Worm (Caenorhabditis elegans): ENCODE measurements around the gene ZK938.12.
A peak's percentile ranks its signal among the peaks of the same experiment; 100 is the strongest.

ZK938.12 gene

ce11 chrII:9831033-9831432 lies at the start of gene ZK938.12:
ZK938.12 (plus strand) TSS chrII:9831333.
- no peak for TF ChIP-seq sma-3 (GFP tag; optimal IDR thresholded peaks at IDR 0.05)
- no peak for TF ChIP-seq C34F6.9 (tag; optimal IDR thresholded peaks at IDR 0.05)

DNA sequence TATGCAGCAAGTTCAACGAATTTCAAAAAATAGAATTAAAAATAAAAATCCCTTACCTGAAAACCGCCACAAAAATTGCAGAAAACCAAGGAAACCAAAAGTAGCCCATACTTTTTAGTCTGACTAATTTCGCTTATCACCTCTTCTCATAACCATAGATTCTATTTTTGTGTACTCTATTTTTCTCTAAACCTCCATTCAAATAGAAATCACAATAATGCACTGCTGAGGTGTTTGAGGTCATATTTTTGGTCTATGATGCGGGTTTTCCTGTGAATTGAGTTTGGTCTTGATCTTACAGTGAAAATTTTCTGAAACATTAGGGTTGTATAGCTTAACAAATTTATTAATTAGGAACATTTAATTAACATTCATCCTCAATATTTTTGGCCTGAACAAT lies 49.3 kb upstream of the ZK938.12 start, which contains the start of gene cyp-13A1:
TSS of gene cyp-13A1 (minus strand) at position 156 of the 400 bp plus-strand sequence.
- TF ChIP-seq crh-2 (tag; optimal IDR thresholded peaks at IDR 0.05) (peak; percentile 13), sma-9 (GFP tag; optimal IDR thresholded peaks at IDR 0.05) (peak; percentile 54), sma-9 (tag; optimal IDR thresholded peaks at IDR 0.05) (no peak), sma-3 (GFP tag; optimal IDR thresholded peaks at IDR 0.05) (no peak), ama-1 (optimal IDR thresholded peaks at IDR 0.05) (no peak), dmd-4 (tag; optimal IDR thresholded peaks at IDR 0.05) (no peak), fos-1 (tag; optimal IDR thresholded peaks at IDR 0.05) (peak; percentile 77)

DNA sequence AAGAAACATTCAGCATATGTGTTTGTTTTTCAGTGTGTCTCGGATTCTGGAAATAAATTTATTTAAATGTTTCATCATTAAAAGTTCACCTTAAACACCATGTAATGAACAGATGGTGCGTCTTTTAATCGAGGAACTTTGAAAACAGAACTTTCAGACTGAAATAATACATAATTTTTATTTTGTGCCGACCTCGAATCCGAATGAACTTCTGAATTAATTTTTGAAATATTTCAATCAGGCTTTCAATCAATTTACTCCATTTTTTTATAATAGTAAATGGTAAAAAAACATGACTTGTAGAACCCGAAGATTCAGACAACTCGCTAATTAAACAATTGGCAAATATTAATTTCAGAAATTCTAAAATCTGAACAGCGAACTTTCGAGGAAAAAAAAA lies 48.8 kb upstream of the ZK938.12 start, which contains the start of gene T10B9.14:
TSS of gene T10B9.14 (minus strand) at position 101 of the 400 bp plus-strand sequence.
- no peak for TF ChIP-seq lin-11 (tag; optimal IDR thresholded peaks at IDR 0.05)
- no peak for TF ChIP-seq lin-13 (GFP tag; optimal IDR thresholded peaks at IDR 0.05)
- TF ChIP-seq mbf-1 (tag; optimal IDR thresholded peaks at IDR 0.05): no peak
- TF ChIP-seq nhr-129 (tag; optimal IDR thresholded peaks at IDR 0.05): no peak
- TF ChIP-seq unc-39 (tag; optimal IDR thresholded peaks at IDR 0.05): no peak
- no peak for TF ChIP-seq ztf-1 (GFP tag; conservative IDR thresholded peaks at IDR 0.05)
- no peak for TF ChIP-seq unc-55 (GFP tag; optimal IDR thresholded peaks at IDR 0.05)
- TF ChIP-seq skn-1 (tag; optimal IDR thresholded peaks at IDR 0.05): no peak

ce11 chrII:9786215-9786614 lies 44.9 kb upstream of the ZK938.12 start:
- peak; percentile 1 for TF ChIP-seq nhr-21 (tag; optimal IDR thresholded peaks at IDR 0.05)
- peak; percentile 36 for TF ChIP-seq sma-9 (GFP tag; optimal IDR thresholded peaks at IDR 0.05)
- no peak for TF ChIP-seq sma-9 (tag; optimal IDR thresholded peaks at IDR 0.05)
- peak in 1 of 2 experiments; percentile 7 for TF ChIP-seq lsy-2 (tag; optimal IDR thresholded peaks at IDR 0.05)
- no peak for TF ChIP-seq lin-39 (tag; optimal IDR thresholded peaks at IDR 0.05)
- no peak for TF ChIP-seq snpc-4 (tag; optimal IDR thresholded peaks at IDR 0.05)
- no peak for TF ChIP-seq nhr-129 (tag; optimal IDR thresholded peaks at IDR 0.05)

DNA sequence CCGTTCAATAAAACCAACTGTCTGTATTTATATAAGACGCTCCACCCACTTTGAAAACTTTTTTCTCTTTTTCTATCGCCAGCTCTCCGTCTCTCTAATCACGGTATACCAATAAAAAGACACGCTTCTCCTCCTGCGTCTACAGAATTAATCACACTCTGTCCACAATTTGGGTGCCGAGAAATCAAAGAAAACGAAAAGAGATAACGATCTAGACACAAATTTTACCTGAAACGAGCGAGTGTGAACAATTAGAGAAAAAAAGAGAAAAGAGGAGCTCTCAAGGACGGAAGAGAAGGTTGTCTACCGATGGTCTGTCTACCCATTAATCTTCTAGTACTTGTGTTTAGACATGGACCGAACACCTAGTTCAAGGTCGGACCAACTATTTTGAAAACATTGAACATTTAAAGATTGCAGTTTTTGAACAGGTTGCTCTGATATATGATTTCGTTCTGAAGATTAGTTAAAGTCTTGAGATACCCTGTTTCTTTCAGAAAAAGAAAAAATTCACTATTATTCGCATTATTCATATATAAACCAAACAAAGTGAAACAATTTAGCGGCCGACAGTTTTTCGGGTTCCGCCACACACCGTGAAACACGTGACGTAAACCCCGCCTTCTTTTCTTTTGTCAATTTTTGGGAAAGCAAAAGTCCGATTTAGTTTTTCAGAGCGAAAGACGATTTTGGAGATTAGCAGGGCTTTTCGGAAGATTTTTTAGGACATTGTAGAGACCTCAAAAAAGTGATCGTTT lies 43.6 kb upstream of the ZK938.12 start, which contains the start of gene cyp-13A2:
TSS of gene cyp-13A2 (minus strand) at position 235 of the 758 bp plus-strand sequence.
- TF ChIP-seq nhr-12 (tag; optimal IDR thresholded peaks at IDR 0.05): no peak
- TF ChIP-seq nhr-129 (tag; optimal IDR thresholded peaks at IDR 0.05): peak; percentile 48
- TF ChIP-seq crh-2 (tag; optimal IDR thresholded peaks at IDR 0.05): peak; percentile 73
- TF ChIP-seq lin-13 (GFP tag; optimal IDR thresholded peaks at IDR 0.05): no peak
- TF ChIP-seq R02D3.7 (tag; optimal IDR thresholded peaks at IDR 0.05): no peak
- peak; percentile 11 for TF ChIP-seq gmeb-1 (tag; optimal IDR thresholded peaks at IDR 0.05)
- TF ChIP-seq nhr-237 (tag; optimal IDR thresholded peaks at IDR 0.05): no peak
- peak; percentile 88 for TF ChIP-seq ceh-16 (tag; optimal IDR thresholded peaks at IDR 0.05)
- peak; percentile 47 for TF ChIP-seq sem-4 (tag; optimal IDR thresholded peaks at IDR 0.05)
- TF ChIP-seq lsy-2 (tag; optimal IDR thresholded peaks at IDR 0.05): peak in 1 of 2 experiments; percentile 52
- TF ChIP-seq elt-3 (tag; optimal IDR thresholded peaks at IDR 0.05): no peak
- peak; percentile 35 for TF ChIP-seq elt-1 (tag; optimal IDR thresholded peaks at IDR 0.05)
- peak; percentile 83 for TF ChIP-seq egl-27 (tag; optimal IDR thresholded peaks at IDR 0.05)
- TF ChIP-seq alr-1 (tag; optimal IDR thresholded peaks at IDR 0.05): no peak
- TF ChIP-seq nhr-10 (tag; optimal IDR thresholded peaks at IDR 0.05): no peak
- no peak for TF ChIP-seq nhr-11 (tag; optimal IDR thresholded peaks at IDR 0.05)
- TF ChIP-seq nhr-23 (tag; optimal IDR thresholded peaks at IDR 0.05): no peak
- peak; percentile 25 for TF ChIP-seq C34F6.9 (tag; optimal IDR thresholded peaks at IDR 0.05)
- TF ChIP-seq F13H6.1 (tag; optimal IDR thresholded peaks at IDR 0.05): peak; percentile 80
- TF ChIP-seq blmp-1 (tag; optimal IDR thresholded peaks at IDR 0.05; ENCODE audit: insufficient read depth): peak; percentile 86
- TF ChIP-seq mab-5 (tag; optimal IDR thresholded peaks at IDR 0.05): no peak
- TF ChIP-seq fos-1 (tag; optimal IDR thresholded peaks at IDR 0.05): peak; percentile 89
- peak; percentile 85 for TF ChIP-seq nhr-25 (tag; optimal IDR thresholded peaks at IDR 0.05)
- TF ChIP-seq mbf-1 (tag; optimal IDR thresholded peaks at IDR 0.05): no peak
- no peak for TF ChIP-seq peb-1 (tag; optimal IDR thresholded peaks at IDR 0.05)
- peak; percentile 92 for TF ChIP-seq sma-9 (GFP tag; optimal IDR thresholded peaks at IDR 0.05)
- TF ChIP-seq sma-9 (tag; optimal IDR thresholded peaks at IDR 0.05): no peak
- no peak for TF ChIP-seq ztf-11 (tag; optimal IDR thresholded peaks at IDR 0.05)
- TF ChIP-seq mdl-1 (tag; optimal IDR thresholded peaks at IDR 0.05): peak in 1 of 2 experiments; percentile 68
- no peak for TF ChIP-seq ama-1 (optimal IDR thresholded peaks at IDR 0.05)
- TF ChIP-seq skn-1 (tag; optimal IDR thresholded peaks at IDR 0.05): no peak
- no peak for TF ChIP-seq ZK546.5 (tag; optimal IDR thresholded peaks at IDR 0.05)
- no peak for TF ChIP-seq lin-39 (tag; optimal IDR thresholded peaks at IDR 0.05)
- no peak for TF ChIP-seq ceh-82 (tag; optimal IDR thresholded peaks at IDR 0.05)
- TF ChIP-seq zag-1 (tag; optimal IDR thresholded peaks at IDR 0.05): no peak
- TF ChIP-seq snpc-4 (tag; optimal IDR thresholded peaks at IDR 0.05): peak; percentile 95

Measured in whole organism, L2 larva.